Worm (Caenorhabditis elegans) whole organism, L4 larva: Measurements from ENCODE around the gene srlf-3.

ENCODE experiments used
- dmd-8 ChIP-seq: fragments of 200-800 bp; sonication (Bioruptor generic); IDR thresholded peaks from 2 replicates; pipeline ENCODE4 v1.3.6; 2022; ENCODE audit warnings: missing genetic modification characterization, missing compliant biosample characterization
- mes-2 ChIP-seq: sonication (generic microtip); optimal IDR thresholded peaks from 2 replicates; lab custom pipeline; 2016; ENCODE audit warnings: missing genotype, mild to moderate bottlenecking, missing genetic modification characterization, missing compliant biosample characterization; ENCODE audit not compliant: poor library complexity, severe bottlenecking
- ztf-7 ChIP-seq: fragments of 150-350 bp; optimal IDR thresholded peaks from 2 replicates; lab custom pipeline; 2014; ENCODE audit warnings: missing biosample characterization, missing genetic modification characterization

DNA sequence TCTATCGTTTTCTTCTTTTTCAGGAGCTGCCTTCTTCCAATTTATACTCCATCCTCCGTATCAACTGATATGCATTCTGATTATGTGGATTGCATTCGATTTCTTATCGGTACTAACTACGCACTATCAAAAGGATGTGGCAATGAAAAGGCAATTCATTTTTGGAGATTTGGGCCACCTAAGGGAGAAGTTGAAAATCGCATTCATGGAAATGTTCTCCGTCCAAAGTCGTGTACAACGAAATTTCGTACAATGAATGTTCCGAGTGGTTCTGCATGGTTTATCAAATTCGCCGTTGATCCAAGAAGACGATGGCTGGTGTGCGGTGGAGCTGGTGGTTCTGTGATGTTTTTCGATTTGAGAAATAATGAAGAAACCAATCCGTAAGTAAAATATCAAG lies 25.4 kb downstream of the srlf-3 start, which contains the start of gene C09G4.4:
- TF ChIP-seq dmd-8 (GFP tag; lab: Robert Waterston, UW) (no peak), mes-2 (tag; lab: Kevin White, UChicago) (no peak), ztf-7 (tag; lab: Kevin White, UChicago) (no peak)
